Worm (Caenorhabditis elegans) whole organism, L4/young adult: ENCODE measurements around the gene msp-81.

ENCODE experiments used
- dao-5 ChIP-seq: sonication (generic microtip); optimal IDR thresholded peaks from 2 replicates; lab custom pipeline; 2016; ENCODE audit warnings: missing genotype, missing genetic modification characterization, moderate library complexity, missing compliant biosample characterization
- him-1 ChIP-seq: sonication (generic microtip); optimal IDR thresholded peaks from 2 replicates; lab custom pipeline; 2016; ENCODE audit warnings: missing genotype, missing genetic modification reagents, missing genetic modification characterization, missing compliant biosample characterization

DNA sequence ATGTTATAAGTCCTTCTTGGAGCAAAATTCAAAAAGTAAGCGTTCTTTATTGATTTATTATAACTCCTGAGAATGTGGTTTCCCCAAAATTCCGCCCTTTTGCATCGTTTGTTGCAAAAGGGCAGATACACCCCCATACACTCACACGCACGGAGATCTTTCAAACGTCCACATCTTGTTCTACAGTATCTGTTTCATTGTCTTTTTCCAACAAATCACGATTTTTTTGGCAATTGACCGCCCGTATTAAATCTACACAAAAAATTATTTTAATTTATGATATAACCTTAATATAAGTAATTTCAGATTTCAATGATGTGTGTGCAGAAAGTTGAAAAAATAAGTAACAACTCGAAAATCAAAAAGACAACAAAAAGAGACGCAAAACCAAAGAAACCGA lies 46.7 kb downstream of the msp-81 start, which contains the start of gene T13F2.4:
- TF ChIP-seq him-1 (tag; lab: Kevin White, UChicago) (no peak), dao-5 (tag; lab: Kevin White, UChicago) (no peak)
